Fruit fly (Drosophila melanogaster) S2 (cell line): ENCODE data around the gene CG10311.

ENCODE experiments used
- CG8478 ChIP-seq: fragments of >200 bp; optimal IDR thresholded peaks from 2 replicates; lab custom pipeline; 2018
- CTCF ChIP-seq, 2 experiments: fragments of >200 bp; optimal IDR thresholded peaks; 2 replicates each; lab custom pipeline; 2018

dm6 chr3R:16395448-16395847, 38.6 kb upstream of the CG10311 start:
- TF ChIP-seq CG8478 (lab: Kevin White, UChicago) = no peak
- no peak for TF ChIP-seq CTCF (optimal IDR thresholded peaks at IDR 0.05; lab: Kevin White, UChicago)
